1 fruit fly cellular context compared by ENCODE assay signal in the genomic region with DNA sequence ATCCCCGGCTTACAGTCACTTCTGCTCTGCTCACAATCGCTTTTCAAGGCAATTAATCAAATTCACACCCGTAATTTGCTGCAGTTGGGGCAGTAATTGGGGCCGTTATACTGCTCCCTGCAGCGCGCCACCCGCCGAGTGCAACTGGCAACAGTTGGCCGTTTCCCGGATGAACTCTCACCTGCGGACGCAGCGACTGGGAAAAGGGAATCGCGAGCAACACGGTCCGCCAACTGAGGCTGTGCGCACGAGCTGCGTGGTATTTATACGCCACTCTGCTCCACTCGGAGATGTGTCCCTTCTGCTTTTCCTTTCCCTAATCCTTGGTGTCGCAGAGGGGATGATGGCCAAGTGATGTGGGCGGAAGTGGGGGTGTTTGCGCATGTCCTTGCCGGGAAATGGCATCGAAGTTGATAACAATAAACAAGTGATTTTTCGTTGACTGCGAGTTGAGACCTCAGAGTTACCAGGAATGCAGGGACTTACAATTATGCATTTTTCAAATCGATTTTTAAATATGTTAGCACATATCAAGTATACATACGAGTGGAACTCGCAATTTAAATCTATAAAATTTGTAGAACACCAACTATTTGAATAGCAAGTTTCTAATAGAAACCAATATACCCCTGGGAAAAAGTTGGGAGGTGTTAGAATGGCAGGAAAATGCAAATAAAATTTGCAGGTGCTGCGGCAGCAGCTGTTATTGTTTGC.
A peak's percentile ranks its signal among the peaks of the same experiment; 100 is the strongest.
TF ChIP-seq lines count a peak whose summit lies in the region.

A gene (minus strand): TSS at position 238 of the 714 bp plus-strand sequence.

TF ChIP-seq in whole organism, embryonic, 481 proteins besides CTCF, POLR2A, EP300 and RAD21 (continued from another document):
- peak; percentile 53 for TF ChIP-seq CG9932 (GFP tag; IDR thresholded peaks at IDR 0.05; lab: Robert Waterston, UW)
- TF ChIP-seq mld (GFP tag; IDR thresholded peaks at IDR 0.05; lab: Robert Waterston, UW; ENCODE audit: partially characterized antibody), result no peak
- peak; percentile 89 for TF ChIP-seq ewg (GFP tag; optimal IDR thresholded peaks at IDR 0.05; lab: Kevin White, UChicago)
- no peak for TF ChIP-seq H2.0 (GFP tag; IDR thresholded peaks at IDR 0.05; lab: Robert Waterston, UW)
- no peak for TF ChIP-seq kah (GFP tag; optimal IDR thresholded peaks at IDR 0.05; lab: Kevin White, UChicago)
- TF ChIP-seq CG10565 (GFP tag; optimal IDR thresholded peaks at IDR 0.05; lab: Kevin White, UChicago), result no peak
- peak; percentile 37; the same call in 1 of the 2 replicates for TF ChIP-seq Bgb (GFP tag; IDR thresholded peaks at IDR 0.05; lab: Robert Waterston, UW; ENCODE audit: partially characterized antibody)
- TF ChIP-seq Atf6 (GFP tag; IDR thresholded peaks at IDR 0.05; lab: Robert Waterston, UW), result 0 out of 2 replicates have a peak, but pooled peaks have one; percentile 35
- no peak for TF ChIP-seq ato (GFP tag; IDR thresholded peaks at IDR 0.05; lab: Robert Waterston, UW; ENCODE audit: partially characterized antibody)
- TF ChIP-seq row (GFP tag; IDR thresholded peaks at IDR 0.05; lab: Robert Waterston, UW), result peak; percentile 75
- TF ChIP-seq CG17328 (GFP tag; IDR thresholded peaks at IDR 0.05; lab: Robert Waterston, UW), result no peak
- 0 out of 2 replicates have a peak, but pooled peaks have one; percentile 13 for TF ChIP-seq Rfx (GFP tag; IDR thresholded peaks at IDR 0.05; lab: Robert Waterston, UW)
- TF ChIP-seq CG30403 (GFP tag; optimal IDR thresholded peaks at IDR 0.05; lab: Kevin White, UChicago), result peak; percentile 15
